Fruit fly (Drosophila melanogaster) whole organism, embryonic: ENCODE measurements around the gene CG12589.

Source experiments
- Asciz ChIP-seq: fragments of 200-800 bp; sonication (Bioruptor generic); optimal IDR thresholded peaks from 2 replicates; lab custom pipeline; 2017; ENCODE audit warnings: missing biosample characterization, mild to moderate bottlenecking, missing genetic modification characterization, missing genetic modification reagents
- CG10209 ChIP-seq: fragments of 200-800 bp; sonication (Bioruptor generic); optimal IDR thresholded peaks from 3 replicates; lab custom pipeline; 2017; ENCODE audit warnings: missing biosample characterization, mild to moderate bottlenecking, missing genetic modification characterization, missing genetic modification reagents
- CG1024 ChIP-seq: fragments of 200-800 bp; sonication (Bioruptor generic); IDR thresholded peaks from 2 replicates; pipeline ENCODE4 v1.3.6; 2022; ENCODE audit warnings: missing biosample characterization, missing genetic modification characterization
- CG10462 ChIP-seq: fragments of 200-800 bp; sonication (Bioruptor generic); optimal IDR thresholded peaks from 2 replicates; lab custom pipeline; 2016; ENCODE audit warnings: missing biosample characterization, missing genetic modification characterization
- CG10565 ChIP-seq: fragments of 200-800 bp; sonication (Bioruptor generic); optimal IDR thresholded peaks from 3 replicates; lab custom pipeline; 2016; ENCODE audit warnings: missing biosample characterization, mild to moderate bottlenecking, missing genetic modification characterization
- CG10654 ChIP-seq: fragments of 200-800 bp; sonication (Bioruptor generic); optimal IDR thresholded peaks from 2 replicates; lab custom pipeline; 2016; ENCODE audit warnings: missing biosample characterization, missing genetic modification characterization
- CG12391 ChIP-seq: fragments of 200-800 bp; sonication (Bioruptor generic); optimal IDR thresholded peaks from 3 replicates; lab custom pipeline; 2018; ENCODE audit warnings: missing biosample characterization, mild to moderate bottlenecking, missing genetic modification characterization, moderate library complexity
- CG13894 ChIP-seq: fragments of 200-800 bp; sonication (Bioruptor generic); optimal IDR thresholded peaks from 3 replicates; lab custom pipeline; 2018; ENCODE audit warnings: missing biosample characterization, mild to moderate bottlenecking, missing genetic modification characterization, moderate library complexity
- CG15073 ChIP-seq: fragments of 200-800 bp; sonication (Bioruptor generic); optimal IDR thresholded peaks from 2 replicates; lab custom pipeline; 2016; ENCODE audit warnings: missing biosample characterization, missing genetic modification characterization
- CG16813 ChIP-seq: fragments of 200-800 bp; sonication (Bioruptor generic); IDR thresholded peaks from 3 replicates; pipeline ENCODE4 v1.3.6; 2022; ENCODE audit warnings: missing biosample characterization, missing genetic modification characterization; ENCODE audit not compliant: partially characterized antibody
- CG2875 ChIP-seq: fragments of 200-800 bp; sonication (Bioruptor generic); optimal IDR thresholded peaks from 2 replicates; lab custom pipeline; 2017; ENCODE audit warnings: missing biosample characterization, mild to moderate bottlenecking, missing genetic modification characterization, missing genetic modification reagents
- CG4707 ChIP-seq: fragments of 200-800 bp; sonication (Bioruptor generic); optimal IDR thresholded peaks from 2 replicates; lab custom pipeline; 2018; ENCODE audit warnings: missing biosample characterization, mild to moderate bottlenecking, missing genetic modification characterization, moderate library complexity
- CG6175 ChIP-seq: fragments of 200-800 bp; sonication (Bioruptor generic); IDR thresholded peaks from 3 replicates; pipeline ENCODE4 v1.3.6; 2022; ENCODE audit warnings: missing biosample characterization, missing genetic modification characterization
- CG8765 ChIP-seq: fragments of 200-800 bp; sonication (Bioruptor generic); IDR thresholded peaks from 2 replicates; pipeline ENCODE4 v1.3.6; 2022; ENCODE audit warnings: missing biosample characterization, missing genetic modification characterization
- Dad ChIP-seq: fragments of 200-800 bp; sonication (Bioruptor generic); optimal IDR thresholded peaks from 3 replicates; lab custom pipeline; 2016; ENCODE audit warnings: missing biosample characterization, missing genetic modification characterization
- Elba2 ChIP-seq: fragments of 200-800 bp; sonication (Bioruptor generic); optimal IDR thresholded peaks from 3 replicates; lab custom pipeline; 2016; ENCODE audit warnings: missing biosample characterization, missing genetic modification characterization
- Hr39 ChIP-seq: fragments of >200 bp; optimal IDR thresholded peaks from 2 replicates; lab custom pipeline; 2017
- MTF-1 ChIP-seq: fragments of 200-800 bp; sonication (Bioruptor generic); optimal IDR thresholded peaks from 2 replicates; lab custom pipeline; 2018; ENCODE audit warnings: missing biosample characterization, mild to moderate bottlenecking, missing genetic modification characterization, borderline replicate concordance
- Mad ChIP-seq: fragments of 200-800 bp; sonication (Bioruptor generic); optimal IDR thresholded peaks from 2 replicates; lab custom pipeline; 2016; ENCODE audit warnings: missing biosample characterization, missing genetic modification characterization
- Ptx1 ChIP-seq: fragments of 200-800 bp; sonication (Bioruptor generic); IDR thresholded peaks from 2 replicates; pipeline ENCODE4 v1.3.6; 2022; ENCODE audit warnings: missing biosample characterization, missing genetic modification characterization
- Sry-β ChIP-seq: fragments of 200-800 bp; sonication (Bioruptor generic); optimal IDR thresholded peaks from 2 replicates; lab custom pipeline; 2018; ENCODE audit warnings: missing biosample characterization, mild to moderate bottlenecking, missing genetic modification characterization, moderate library complexity
- ap ChIP-seq: fragments of 200-800 bp; sonication (Bioruptor generic); IDR thresholded peaks from 2 replicates; pipeline ENCODE4 v1.3.6; 2022; ENCODE audit warnings: missing biosample characterization, missing genetic modification characterization
- bab2 ChIP-seq: fragments of 200-800 bp; sonication (Bioruptor generic); optimal IDR thresholded peaks from 2 replicates; lab custom pipeline; 2016; ENCODE audit warnings: missing biosample characterization, missing genetic modification characterization
- bcd ChIP-seq: fragments of 200-800 bp; sonication (Bioruptor generic); optimal IDR thresholded peaks from 2 replicates; lab custom pipeline; 2017; ENCODE audit warnings: missing biosample characterization, mild to moderate bottlenecking, missing genetic modification characterization
- bowl ChIP-seq: fragments of 200-800 bp; sonication (Bioruptor generic); IDR thresholded peaks from 2 replicates; pipeline ENCODE4 v1.3.6; 2022; ENCODE audit warnings: missing biosample characterization, missing genetic modification characterization
- crp ChIP-seq, 2 experiments: fragments of 200-800 bp; sonication (Bioruptor generic); optimal IDR thresholded peaks; 2 replicates in 1 of 2; 3 replicates in 1 of 2; lab custom pipeline; 2017; ENCODE audit warnings: missing biosample characterization in 2 of 2, missing genetic modification characterization in 2 of 2, mild to moderate bottlenecking in 1 of 2, moderate library complexity in 1 of 2
- eve ChIP-seq, 2 experiments: fragments of >200 bp; optimal IDR thresholded peaks; 2 replicates each; lab custom pipeline; 2017; ENCODE audit warnings: missing biosample characterization in 2 of 2, missing genetic modification characterization in 2 of 2
- ewg ChIP-seq: fragments of 200-800 bp; sonication (Bioruptor generic); optimal IDR thresholded peaks from 3 replicates; lab custom pipeline; 2017; ENCODE audit warnings: mild to moderate bottlenecking, missing biosample characterization, missing genetic modification reagents, missing genetic modification characterization
- kay ChIP-seq: fragments of 200-800 bp; sonication (Bioruptor generic); optimal IDR thresholded peaks from 2 replicates; lab custom pipeline; 2016; ENCODE audit warnings: missing biosample characterization, missing genetic modification characterization
- knrl ChIP-seq: fragments of 200-800 bp; sonication (Bioruptor generic); IDR thresholded peaks from 3 replicates; pipeline ENCODE4 v1.3.6; 2022; ENCODE audit warnings: missing biosample characterization, missing genetic modification characterization; ENCODE audit not compliant: partially characterized antibody
- prd ChIP-seq, 3 experiments: fragments of >200 bp in 2 of 3; fragments of 200-800 bp in 1 of 3; sonication (Bioruptor generic) in 1 of 3; optimal IDR thresholded peaks in 2 of 3; IDR thresholded peaks in 1 of 3; 2 replicates in 2 of 3; 3 replicates in 1 of 3; pipeline versions ENCODE4 v1.3.6 to Lab custom; 2017 to 2022; ENCODE audit warnings: missing biosample characterization in 1 of 3, missing genetic modification characterization in 1 of 3
- pzg ChIP-seq: fragments of 200-800 bp; sonication (Bioruptor generic); optimal IDR thresholded peaks from 3 replicates; lab custom pipeline; 2018; ENCODE audit warnings: missing biosample characterization, mild to moderate bottlenecking, missing genetic modification characterization, moderate library complexity
- sc ChIP-seq, 3 experiments: fragments of >200 bp in 2 of 3; fragments of 200-800 bp in 1 of 3; sonication (Bioruptor generic) in 1 of 3; optimal IDR thresholded peaks; 2 replicates in 2 of 3; 3 replicates in 1 of 3; lab custom pipeline; 2017; ENCODE audit warnings: mild to moderate bottlenecking in 1 of 3, missing biosample characterization in 1 of 3, missing genetic modification characterization in 1 of 3, missing genetic modification reagents in 1 of 3
- scrt ChIP-seq: fragments of 200-800 bp; sonication (Bioruptor generic); optimal IDR thresholded peaks from 2 replicates; lab custom pipeline; 2018; ENCODE audit warnings: missing biosample characterization, mild to moderate bottlenecking, missing genetic modification characterization, moderate library complexity
- sd ChIP-seq: fragments of 200-800 bp; sonication (Bioruptor generic); optimal IDR thresholded peaks from 3 replicates; lab custom pipeline; 2018; ENCODE audit warnings: missing biosample characterization, mild to moderate bottlenecking, missing genetic modification characterization, moderate library complexity
- sens ChIP-seq: fragments of 200-800 bp; sonication (Bioruptor generic); peaks from one replicate; lab custom pipeline; 2016; ENCODE audit warnings: missing biosample characterization, missing genetic modification characterization
- sens-2 ChIP-seq: fragments of 200-800 bp; sonication (Bioruptor generic); IDR thresholded peaks from 2 replicates; pipeline ENCODE4 v1.3.6; 2022; ENCODE audit warnings: missing biosample characterization, missing genetic modification characterization
- ttk ChIP-seq: fragments of 200-800 bp; sonication (Bioruptor generic); IDR thresholded peaks from 2 replicates; pipeline ENCODE4 v2.1.2; 2022; ENCODE audit warnings: missing biosample characterization, missing genetic modification characterization

The CG12589 gene

DNA sequence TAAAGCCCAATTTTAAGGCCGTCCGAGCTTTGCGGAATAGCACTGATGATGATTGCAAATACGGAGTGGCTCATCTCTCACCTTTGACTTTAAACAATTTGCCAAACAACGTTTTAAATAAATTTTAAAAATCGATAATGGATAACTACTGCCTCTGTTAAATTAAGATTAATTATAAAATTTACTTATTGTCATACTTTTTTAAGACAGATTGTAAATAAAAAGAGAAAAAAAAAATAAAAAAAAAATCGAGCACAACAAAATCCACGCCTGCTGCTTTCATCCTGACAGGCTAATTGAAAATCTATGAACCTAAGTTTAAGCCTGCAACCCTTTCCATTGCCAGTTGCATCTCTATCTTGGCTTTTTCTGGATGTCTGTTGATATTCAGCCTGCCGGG lies at the start of gene CG12589:
Gene CG12589 (minus strand): TSS at position 101 of the 400 bp plus-strand sequence.
- TF ChIP-seq CG8765 (no peak), CG13894 (tag; lab: Kevin White, UChicago) (no peak), CG10209 (GFP tag; lab: Kevin White, UChicago) (no peak), CG4707 (GFP tag; lab: Kevin White, UChicago) (no peak), Mad (GFP tag; lab: Kevin White, UChicago) (no peak), CG10565 (GFP tag; lab: Kevin White, UChicago) (no peak), sd (tag; lab: Kevin White, UChicago) (no peak)

DNA sequence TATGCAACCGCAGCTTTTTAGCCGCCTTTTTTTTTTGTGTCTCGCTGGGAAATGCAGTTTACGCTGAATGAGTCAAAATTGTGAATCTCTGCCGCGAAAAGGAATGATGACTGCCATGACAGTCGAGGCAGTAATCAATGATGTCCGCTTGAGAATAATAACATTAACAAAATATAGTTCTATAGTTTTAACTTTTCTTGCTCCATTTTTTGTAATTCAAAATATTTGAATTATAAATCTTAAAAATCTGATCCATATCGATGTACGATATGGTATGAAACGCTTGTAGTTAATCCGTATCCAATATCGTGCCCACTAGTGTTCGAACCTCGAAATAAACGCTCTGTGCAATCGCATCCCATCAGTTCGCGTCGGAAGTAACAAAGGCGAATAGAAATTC lies 49.0 kb upstream of the CG12589 start:
- TF ChIP-seq Ptx1 (GFP tag; lab: Robert Waterston, UW) (no peak), CG15073 (GFP tag; lab: Kevin White, UChicago) (peak; percentile 81), sens (GFP tag; lab: Kevin White, UChicago) (peak; percentile 81), eve (GFP tag; optimal IDR thresholded peaks at IDR 0.05; lab: Kevin White, UChicago) (no peak), pzg (no peak), kay (GFP tag; lab: Kevin White, UChicago) (no peak), CG6175 (GFP tag; lab: Robert Waterston, UW) (no peak), prd (optimal IDR thresholded peaks at IDR 0.05; lab: Kevin White, UChicago) (no peak), prd (GFP tag; IDR thresholded peaks at IDR 0.05; lab: Robert Waterston, UW) (0 out of 3 replicates have a peak, but pooled peaks have one; percentile 4)

DNA sequence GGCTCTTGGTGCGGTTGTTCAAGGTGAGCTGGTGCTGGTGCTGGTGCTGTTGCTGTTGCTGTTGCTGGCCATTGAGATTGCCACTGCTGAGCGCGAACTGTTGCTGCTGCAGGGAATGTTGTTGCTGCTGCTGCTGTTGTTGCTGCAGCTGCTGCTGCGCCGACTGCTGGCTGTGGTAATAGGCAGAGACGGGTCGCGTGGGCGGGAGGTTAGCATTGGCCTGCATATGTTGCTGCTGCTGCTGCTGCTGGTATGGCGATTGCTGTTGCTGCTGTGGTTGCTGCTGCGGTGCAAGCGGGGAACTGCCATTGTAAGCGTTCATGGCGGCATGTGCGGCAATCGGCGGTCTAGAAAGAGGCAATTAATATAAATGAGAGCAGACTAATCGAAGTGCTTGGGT lies 37.2 kb upstream of the CG12589 start:
- TF ChIP-seq CG6175 (GFP tag; lab: Robert Waterston, UW) (0 out of 3 replicates have a peak, but pooled peaks have one; percentile 11), CG16813 (GFP tag; lab: Robert Waterston, UW) (0 out of 3 replicates have a peak, but pooled peaks have one; percentile 28), knrl (no peak)

DNA sequence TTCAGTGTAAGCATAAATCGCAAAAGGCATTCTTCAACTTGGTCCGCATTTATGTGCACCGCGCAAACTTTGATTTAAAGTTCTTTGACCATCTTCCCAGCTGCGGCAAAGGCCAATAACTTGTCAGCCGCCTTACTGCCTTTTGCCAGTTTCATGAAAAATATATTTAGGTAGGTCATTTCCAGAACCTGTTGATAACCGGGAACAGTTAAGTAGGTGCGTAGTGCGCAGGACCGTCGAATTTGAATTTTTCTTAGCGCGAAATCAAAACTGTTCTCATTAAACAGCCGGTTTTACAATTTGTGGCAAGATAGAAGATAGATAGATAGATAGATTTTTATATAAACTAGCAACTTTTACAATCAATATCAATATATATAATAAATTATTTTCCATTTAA lies 33.2 kb upstream of the CG12589 start:
- TF ChIP-seq scrt: peak; percentile 97
- TF ChIP-seq sens (GFP tag; lab: Kevin White, UChicago): peak; percentile 66
- peak; percentile 86 for TF ChIP-seq ewg (GFP tag; lab: Kevin White, UChicago)
- TF ChIP-seq bab2 (GFP tag; lab: Kevin White, UChicago): no peak
- TF ChIP-seq, all 482 proteins: peak for 3

DNA sequence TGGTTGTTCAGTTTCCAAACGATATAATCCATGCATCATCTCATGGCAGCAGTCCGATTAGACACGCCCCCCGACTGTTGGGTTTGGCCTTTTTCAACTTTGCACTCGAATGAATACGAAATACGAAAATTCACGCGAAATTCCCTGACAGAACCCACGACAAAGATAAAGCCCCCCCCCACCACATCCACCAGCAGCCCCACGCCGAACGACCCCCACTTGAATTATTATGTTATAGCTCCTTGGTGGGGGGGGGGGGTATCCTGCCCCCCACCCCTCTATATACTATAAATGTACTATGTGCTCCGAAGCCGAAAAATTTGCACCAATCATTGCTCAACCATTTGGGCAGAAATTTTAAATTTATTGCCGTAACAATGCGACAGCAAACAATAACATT lies 23.4 kb upstream of the CG12589 start:
- TF ChIP-seq crp (GFP tag; optimal IDR thresholded peaks at IDR 0.05; lab: Kevin White, UChicago) (no peak), Hr39 (lab: Kevin White, UChicago) (peak; percentile 62), CG12391 (tag; lab: Kevin White, UChicago) (no peak)

DNA sequence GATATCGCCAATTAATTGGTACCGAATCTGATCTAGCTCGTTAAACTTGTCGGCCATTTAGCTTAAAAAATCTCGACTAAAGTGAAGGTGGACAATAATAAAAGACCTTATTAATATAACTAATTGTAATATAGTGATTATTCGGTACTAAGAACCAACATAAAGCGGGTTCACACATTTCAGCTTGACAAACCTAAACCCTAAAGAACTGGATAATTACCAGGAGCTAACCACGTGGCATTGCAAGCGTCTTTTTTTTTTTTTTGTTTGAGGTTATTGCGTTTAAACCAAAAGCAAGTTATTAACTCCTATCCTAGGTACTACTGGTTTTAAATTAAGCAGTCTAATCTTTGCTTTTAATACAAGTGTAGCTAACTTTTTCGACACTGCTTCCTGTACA lies 20.5 kb upstream of the CG12589 start, which contains the start of gene CG12590:
Gene CG12590 (plus strand): TSS at position 301 of the 400 bp plus-strand sequence.
- TF ChIP-seq MTF-1 (no peak), Dad (no peak), CG10462 (GFP tag; lab: Kevin White, UChicago) (no peak), Asciz (GFP tag; lab: Kevin White, UChicago) (no peak), sens-2 (GFP tag; lab: Robert Waterston, UW) (no peak), CG2875 (GFP tag; lab: Kevin White, UChicago) (no peak), Elba2 (GFP tag; lab: Kevin White, UChicago) (no peak), sc (optimal IDR thresholded peaks at IDR 0.05; lab: Kevin White, UChicago) (no peak), sc (GFP tag; optimal IDR thresholded peaks at IDR 0.05; lab: Kevin White, UChicago) (no peak), ttk (GFP tag; lab: Robert Waterston, UW) (no peak), bcd (GFP tag; lab: Kevin White, UChicago) (no peak), bowl (GFP tag; lab: Robert Waterston, UW) (no peak), Sry-β (GFP tag; lab: Kevin White, UChicago) (no peak), CG1024 (GFP tag; lab: Robert Waterston, UW) (no peak), ap (no peak), CG10654 (GFP tag; lab: Kevin White, UChicago) (no peak)
- TF ChIP-seq, all 482 proteins: peak for 0
